Fruit fly (Drosophila melanogaster): Measurements from ENCODE around the gene CG3437.

CG3437 gene

DNA sequence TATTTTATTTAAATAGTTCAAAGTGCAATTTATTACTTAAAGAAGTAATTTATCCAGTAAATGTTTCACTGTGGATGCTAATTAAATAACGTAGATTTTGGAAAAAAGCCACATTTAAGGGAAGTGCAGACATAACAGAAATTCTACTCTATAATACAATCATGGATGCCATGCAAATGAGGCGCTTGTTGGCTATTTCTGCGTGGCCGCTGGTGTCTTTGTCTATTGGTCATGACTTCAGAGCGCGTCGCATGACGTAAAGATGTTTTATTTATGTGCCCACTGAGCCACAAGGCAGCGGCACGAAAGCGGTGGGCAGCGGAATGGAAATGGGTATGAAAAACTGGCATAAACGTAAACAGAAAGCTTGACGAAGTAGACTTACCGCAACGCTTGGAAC lies 31.6 kb downstream of the CG3437 start (continued):
- no peak for TF ChIP-seq spab (GFP tag; optimal IDR thresholded peaks at IDR 0.05)
- peak; percentile 63; the same call in 2 of the 3 replicates for TF ChIP-seq eg (GFP tag; IDR thresholded peaks at IDR 0.05)
- peak; percentile 63 for TF ChIP-seq Hr4 (GFP tag; optimal IDR thresholded peaks at IDR 0.05)
- no peak for TF ChIP-seq esn (GFP tag; optimal IDR thresholded peaks at IDR 0.05)

DNA sequence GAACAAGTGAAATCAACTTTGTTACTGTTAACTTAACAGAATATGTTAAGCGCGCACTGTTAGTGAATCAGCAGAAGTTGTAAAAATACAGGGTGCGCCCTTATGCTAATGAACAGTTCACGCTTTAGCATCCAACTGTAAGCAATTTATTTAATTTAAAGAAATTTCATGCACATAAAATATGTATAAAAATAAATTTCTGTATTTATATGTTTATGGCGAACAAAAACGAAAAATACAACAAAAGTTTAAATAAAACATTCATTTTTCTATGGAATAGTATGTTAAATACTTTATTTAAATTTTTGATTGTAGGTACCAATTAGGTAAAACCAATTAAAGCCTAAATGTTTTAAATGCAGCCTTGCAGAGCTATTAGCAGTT lies 32.9 kb downstream of the CG3437 start:
- TF ChIP-seq CG7368 (GFP tag; optimal IDR thresholded peaks at IDR 0.05) (no peak), eg (GFP tag; IDR thresholded peaks at IDR 0.05) (no peak), Eip78C (GFP tag) (peak; percentile 84), dsx (GFP tag; optimal IDR thresholded peaks at IDR 0.05; ENCODE audit: poor library complexity, severe bottlenecking) (peak; percentile 6), CG6163 (GFP tag; IDR thresholded peaks at IDR 0.05) (peak; percentile 11; the same call in 1 of the 3 replicates), CG32006 (GFP tag; optimal IDR thresholded peaks at IDR 0.05) (peak; percentile 28), spab (GFP tag; optimal IDR thresholded peaks at IDR 0.05) (no peak), Ets21C (GFP tag; optimal IDR thresholded peaks at IDR 0.05) (no peak), ss (GFP tag; optimal IDR thresholded peaks at IDR 0.05) (no peak), CG8319 (GFP tag; optimal IDR thresholded peaks at IDR 0.05) (no peak), CG11902 (GFP tag; optimal IDR thresholded peaks at IDR 0.05) (no peak), CG6792 (GFP tag; optimal IDR thresholded peaks at IDR 0.05) (peak; percentile 13), Ets96B (tag; optimal IDR thresholded peaks at IDR 0.05) (peak; percentile 22), Hr39 (GFP tag; optimal IDR thresholded peaks at IDR 0.05) (no peak), topi (GFP tag; optimal IDR thresholded peaks at IDR 0.05) (no peak), fd85E (GFP tag; optimal IDR thresholded peaks at IDR 0.05) (no peak), esn (GFP tag; optimal IDR thresholded peaks at IDR 0.05) (peak; percentile 47), Hr4 (GFP tag; optimal IDR thresholded peaks at IDR 0.05) (peak; percentile 64), Lpt (GFP tag; optimal IDR thresholded peaks at IDR 0.05) (no peak), Blimp-1 (GFP tag; optimal IDR thresholded peaks at IDR 0.05) (no peak), fkh (GFP tag; optimal IDR thresholded peaks at IDR 0.05) (no peak), CG15336 (GFP tag; IDR thresholded peaks at IDR 0.05) (peak; percentile 58; the same call in 1 of the 2 replicates), fd59A (GFP tag; optimal IDR thresholded peaks at IDR 0.05) (no peak), Eip75B (GFP tag; optimal IDR thresholded peaks at IDR 0.05) (peak; percentile 27), dac (GFP tag; optimal IDR thresholded peaks at IDR 0.05) (no peak), cyc (GFP tag; optimal IDR thresholded peaks at IDR 0.05) (no peak), svp (GFP tag) (peak; percentile 75), CG34406 (GFP tag; optimal IDR thresholded peaks at IDR 0.05) (peak; percentile 27), CG8119 (GFP tag; IDR thresholded peaks at IDR 0.05) (peak; percentile 44; the same call in 2 of the 3 replicates), CG10631 (GFP tag; optimal IDR thresholded peaks at IDR 0.05) (no peak), CG3032 (tag; optimal IDR thresholded peaks at IDR 0.05) (peak; percentile 2), CG9139 (GFP tag; optimal IDR thresholded peaks at IDR 0.05) (no peak), lz (GFP tag; optimal IDR thresholded peaks at IDR 0.05) (no peak), CG6808 (GFP tag; optimal IDR thresholded peaks at IDR 0.05) (no peak), CG6276 (GFP tag; optimal IDR thresholded peaks at IDR 0.05) (peak; percentile 24), vri (GFP tag; optimal IDR thresholded peaks at IDR 0.05) (no peak), Sox15 (GFP tag; optimal IDR thresholded peaks at IDR 0.05) (no peak), CG31627 (GFP tag; optimal IDR thresholded peaks at IDR 0.05) (no peak), OdsH (GFP tag; optimal IDR thresholded peaks at IDR 0.05) (peak; percentile 35), achi (GFP tag; optimal IDR thresholded peaks at IDR 0.05) (no peak), salr (GFP tag; optimal IDR thresholded peaks at IDR 0.05) (no peak), Sox102F (GFP tag; optimal IDR thresholded peaks at IDR 0.05) (peak; percentile 31), CG16779 (tag; optimal IDR thresholded peaks at IDR 0.05) (no peak), acj6 (GFP tag; optimal IDR thresholded peaks at IDR 0.05) (peak; percentile 11), CG11762 (GFP tag; optimal IDR thresholded peaks at IDR 0.05; ENCODE audit: insufficient read depth) (no peak), CG6854 (GFP tag; optimal IDR thresholded peaks at IDR 0.05) (no peak), pdm3 (GFP tag; optimal IDR thresholded peaks at IDR 0.05) (peak; percentile 10), CG4318 (GFP tag; optimal IDR thresholded peaks at IDR 0.05) (no peak), Eip93F (GFP tag; optimal IDR thresholded peaks at IDR 0.05) (no peak), Sox14 (GFP tag; optimal IDR thresholded peaks at IDR 0.05) (peak; percentile 7)

Measured in whole organism, prepupa.